Comparison of ENCODE assay signal across 5 worm cellular contexts in genomic region chrIII:25582-25996, ce11.
TF ChIP-seq lines count a peak whose summit lies in the region.

No protein-coding gene starts in this region.

TF ChIP-seq in whole organism, L1 larva, 84 proteins besides CTCF, POLR2A, EP300 and RAD21 (continues in another document):
- TF ChIP-seq mep-1 (tag; optimal IDR thresholded peaks at IDR 0.05; lab: Kevin White, UChicago): peak; percentile 20
- no peak for TF ChIP-seq C16A3.4 (tag; optimal IDR thresholded peaks at IDR 0.05; lab: Kevin White, UChicago)
- TF ChIP-seq nhr-12 (tag; optimal IDR thresholded peaks at IDR 0.05; lab: Kevin White, UChicago): no peak
- peak; percentile 54 to 61 for TF ChIP-seq efl-1 (optimal IDR thresholded peaks at IDR 0.05; lab: Kevin White, UChicago)
- TF ChIP-seq efl-1 (GFP tag; optimal IDR thresholded peaks at IDR 0.05 in 1 of 2; lab: Kevin White, UChicago): peak; percentile 17 to 92
- TF ChIP-seq lin-35 (GFP tag; optimal IDR thresholded peaks at IDR 0.05; lab: Kevin White, UChicago): peak in 1 of 2 experiments; percentile 56
- peak; percentile 15 for TF ChIP-seq irx-1 (tag; optimal IDR thresholded peaks at IDR 0.05; lab: Kevin White, UChicago)
- peak; percentile 70 for TF ChIP-seq jun-1 (tag; optimal IDR thresholded peaks at IDR 0.05; lab: Kevin White, UChicago)
- no peak for TF ChIP-seq nhr-85 (tag; lab: Kevin White, UChicago)
- peak; percentile 66 for TF ChIP-seq dsc-1 (tag; optimal IDR thresholded peaks at IDR 0.05; lab: Kevin White, UChicago)
- peak; percentile 61; the same call in 1 of the 2 replicates for TF ChIP-seq mab-9 (GFP tag; IDR thresholded peaks at IDR 0.05; lab: Robert Waterston, UW)
- peak; percentile 37 for TF ChIP-seq ztf-4 (tag; optimal IDR thresholded peaks at IDR 0.05; lab: Kevin White, UChicago)
- peak; percentile 84 for TF ChIP-seq nhr-47 (tag; optimal IDR thresholded peaks at IDR 0.05; lab: Kevin White, UChicago)
- peak; percentile 78 for TF ChIP-seq unc-86 (tag; optimal IDR thresholded peaks at IDR 0.05; lab: Kevin White, UChicago)
- TF ChIP-seq ceh-8 (GFP tag; optimal IDR thresholded peaks at IDR 0.05; lab: Kevin White, UChicago): peak; percentile 26
- no peak for TF ChIP-seq pag-3 (tag; optimal IDR thresholded peaks at IDR 0.05; lab: Kevin White, UChicago; ENCODE audit: borderline replicate concordance, insufficient read depth)
- TF ChIP-seq hlh-17 (GFP tag; optimal IDR thresholded peaks at IDR 0.05; lab: Kevin White, UChicago; ENCODE audit: borderline replicate concordance): no peak
- peak; percentile 30 for TF ChIP-seq lin-13 (GFP tag; optimal IDR thresholded peaks at IDR 0.05; lab: Kevin White, UChicago)

TF ChIP-seq in whole organism, L3 larva, 47 proteins besides CTCF, POLR2A, EP300 and RAD21 (continues in another document):
- TF ChIP-seq ceh-28 (tag; optimal IDR thresholded peaks at IDR 0.05; lab: Kevin White, UChicago) (peak; percentile 68), elt-1 (tag; optimal IDR thresholded peaks at IDR 0.05; lab: Kevin White, UChicago) (no peak), nhr-237 (tag; optimal IDR thresholded peaks at IDR 0.05; lab: Kevin White, UChicago) (no peak), jun-1 (tag; optimal IDR thresholded peaks at IDR 0.05; lab: Kevin White, UChicago) (peak; percentile 3), lin-39 (tag; optimal IDR thresholded peaks at IDR 0.05; lab: Kevin White, UChicago) (peak; percentile 95), tbx-2 (tag; optimal IDR thresholded peaks at IDR 0.05; lab: Kevin White, UChicago) (peak; percentile 50), fkh-10 (GFP tag; optimal IDR thresholded peaks at IDR 0.05; lab: Kevin White, UChicago) (peak; percentile 45), nhr-28 (tag; optimal IDR thresholded peaks at IDR 0.05; lab: Kevin White, UChicago) (no peak), fos-1 (tag; optimal IDR thresholded peaks at IDR 0.05; lab: Kevin White, UChicago) (no peak), lsy-12 (tag; optimal IDR thresholded peaks at IDR 0.05; lab: Kevin White, UChicago) (peak; percentile 18), R02D3.7 (tag; optimal IDR thresholded peaks at IDR 0.05; lab: Kevin White, UChicago) (no peak), ZK546.5 (tag; optimal IDR thresholded peaks at IDR 0.05; lab: Kevin White, UChicago) (no peak), aly-2 (tag; optimal IDR thresholded peaks at IDR 0.05; lab: Kevin White, UChicago) (no peak), nhr-11 (tag; optimal IDR thresholded peaks at IDR 0.05; lab: Kevin White, UChicago) (peak; percentile 38), ceh-82 (tag; optimal IDR thresholded peaks at IDR 0.05; lab: Kevin White, UChicago) (peak; percentile 47), nhr-23 (tag; optimal IDR thresholded peaks at IDR 0.05; lab: Kevin White, UChicago) (no peak), nhr-77 (tag; optimal IDR thresholded peaks at IDR 0.05; lab: Kevin White, UChicago) (no peak), pqm-1 (tag; optimal IDR thresholded peaks at IDR 0.05; lab: Kevin White, UChicago) (no peak), fkh-2 (tag; optimal IDR thresholded peaks at IDR 0.05; lab: Kevin White, UChicago) (peak; percentile 35)

TF ChIP-seq in whole organism, early embryonic, 17 proteins besides CTCF, POLR2A, EP300 and RAD21:
- TF ChIP-seq hmg-4 (GFP tag; optimal IDR thresholded peaks at IDR 0.05; lab: Kevin White, UChicago) (peak; percentile 41), scrt-1 (GFP tag; IDR thresholded peaks at IDR 0.05; lab: Robert Waterston, UW) (no peak)
TF ChIP-seq in whole organism, early embryonic: peak in this region for 1.

TF ChIP-seq in whole organism, midembryonic, 9 proteins besides CTCF, POLR2A, EP300 and RAD21:
- TF ChIP-seq ztf-23 (GFP tag; IDR thresholded peaks at IDR 0.05; lab: Robert Waterston, UW) (no peak), klf-2 (GFP tag; conservative IDR thresholded peaks at IDR 0.05; lab: Robert Waterston, UW) (0 out of 2 replicates have a peak, but pooled peaks have one; percentile 16), flt-1 (GFP tag; IDR thresholded peaks at IDR 0.05; lab: Robert Waterston, UW) (no peak), med-1 (GFP tag; optimal IDR thresholded peaks at IDR 0.05; lab: Kevin White, UChicago; ENCODE audit: insufficient read depth) (no peak), tab-1 (GFP tag; IDR thresholded peaks at IDR 0.05; lab: Robert Waterston, UW) (no peak), cog-1 (tag; optimal IDR thresholded peaks at IDR 0.05; lab: Kevin White, UChicago) (no peak), T22C8.4 (GFP tag; IDR thresholded peaks at IDR 0.05; lab: Robert Waterston, UW) (peak; percentile 54; the same call in 1 of the 2 replicates), ztf-29 (GFP tag; IDR thresholded peaks at IDR 0.05; lab: Robert Waterston, UW) (no peak), ref-1 (GFP tag; conservative IDR thresholded peaks at IDR 0.05; lab: Robert Waterston, UW) (no peak)

TF ChIP-seq in whole organism, young adult, 124 proteins besides CTCF, POLR2A, EP300 and RAD21:
- TF ChIP-seq F22D6.2 (tag; optimal IDR thresholded peaks at IDR 0.05; lab: Kevin White, UChicago) (no peak), pbrm-1 (GFP tag; IDR thresholded peaks at IDR 0.05; lab: Robert Waterston, UW) (0 out of 2 replicates have a peak, but pooled peaks have one; percentile 24), madf-6 (GFP tag; IDR thresholded peaks at IDR 0.05; lab: Robert Waterston, UW) (no peak), K11D2.4 (GFP tag; IDR thresholded peaks at IDR 0.05; lab: Robert Waterston, UW) (peak; percentile 74), ceh-27 (GFP tag; optimal IDR thresholded peaks at IDR 0.05; lab: Kevin White, UChicago) (peak; percentile 33), chd-7 (tag; optimal IDR thresholded peaks at IDR 0.05; lab: Kevin White, UChicago) (peak; percentile 67), egrh-3 (GFP tag; IDR thresholded peaks at IDR 0.05; lab: Robert Waterston, UW) (peak; percentile 79), lin-35 (GFP tag; optimal IDR thresholded peaks at IDR 0.05; lab: Kevin White, UChicago) (peak in 1 of 3 experiments; percentile 42), atf-7 (tag; optimal IDR thresholded peaks at IDR 0.05; lab: Kevin White, UChicago) (peak; percentile 31), tbp1 (GFP tag; optimal IDR thresholded peaks at IDR 0.05; lab: Kevin White, UChicago) (no peak), lin-54 (GFP tag; optimal IDR thresholded peaks at IDR 0.05; lab: Kevin White, UChicago) (peak; percentile 16), snpc-1.1 (tag; optimal IDR thresholded peaks at IDR 0.05; lab: Kevin White, UChicago; ENCODE audit: insufficient read depth) (no peak), nfyb-1 (GFP tag; IDR thresholded peaks at IDR 0.05; lab: Robert Waterston, UW) (peak; percentile 61; the same call in 1 of the 2 replicates), aptf-2 (GFP tag; conservative IDR thresholded peaks at IDR 0.05; lab: Robert Waterston, UW) (no peak), lin-40 (tag; optimal IDR thresholded peaks at IDR 0.05; lab: Kevin White, UChicago) (peak; percentile 50), ceh-79 (tag; optimal IDR thresholded peaks at IDR 0.05; lab: Kevin White, UChicago) (no peak), C06A6.2 (GFP tag; conservative IDR thresholded peaks at IDR 0.05; lab: Robert Waterston, UW) (peak; percentile 55; the same call in 1 of the 2 replicates), egl-18 (GFP tag; IDR thresholded peaks at IDR 0.05; lab: Robert Waterston, UW) (no peak), cebp-1 (GFP tag; IDR thresholded peaks at IDR 0.05; lab: Robert Waterston, UW) (no peak), cebp-1 (tag; optimal IDR thresholded peaks at IDR 0.05; lab: Kevin White, UChicago) (peak; percentile 66), hmg-1.2 (GFP tag; IDR thresholded peaks at IDR 0.05; lab: Robert Waterston, UW) (peak; percentile 64; the same call in 1 of the 2 replicates), K12H6.12 (tag; optimal IDR thresholded peaks at IDR 0.05; lab: Kevin White, UChicago) (peak; percentile 42), rcor-1 (GFP tag; IDR thresholded peaks at IDR 0.05; lab: Robert Waterston, UW) (no peak), Y56A3A.18 (GFP tag; IDR thresholded peaks at IDR 0.05; lab: Robert Waterston, UW) (0 out of 2 replicates have a peak, but pooled peaks have one; percentile 23), ztf-3 (GFP tag; optimal IDR thresholded peaks at IDR 0.05; lab: Kevin White, UChicago) (no peak), F10E7.11 (tag; optimal IDR thresholded peaks at IDR 0.05; lab: Kevin White, UChicago) (no peak), sptf-2 (GFP tag; optimal IDR thresholded peaks at IDR 0.05; lab: Kevin White, UChicago) (no peak), hsf-1 (GFP tag; IDR thresholded peaks at IDR 0.05; lab: Robert Waterston, UW) (no peak), attf-6 (GFP tag; IDR thresholded peaks at IDR 0.05; lab: Robert Waterston, UW) (no peak), attf-5 (GFP tag; optimal IDR thresholded peaks at IDR 0.05; lab: Kevin White, UChicago) (peak; percentile 22), mcd-1 (GFP tag; IDR thresholded peaks at IDR 0.05; lab: Robert Waterston, UW) (peak; percentile 67), zim-3 (tag; optimal IDR thresholded peaks at IDR 0.05; lab: Kevin White, UChicago) (no peak), lin-26 (GFP tag; IDR thresholded peaks at IDR 0.05; lab: Robert Waterston, UW) (0 out of 2 replicates have a peak, but pooled peaks have one; percentile 33), zfh-2 (GFP tag; conservative IDR thresholded peaks at IDR 0.05; lab: Robert Waterston, UW) (peak; percentile 96), aptf-3 (GFP tag; IDR thresholded peaks at IDR 0.05; lab: Robert Waterston, UW) (no peak), madf-10 (tag; optimal IDR thresholded peaks at IDR 0.05; lab: Kevin White, UChicago) (peak; percentile 39), ccch-3 (GFP tag; optimal IDR thresholded peaks at IDR 0.05; lab: Kevin White, UChicago) (no peak), athp-1 (tag; optimal IDR thresholded peaks at IDR 0.05; lab: Kevin White, UChicago) (no peak)

Comparison
In these comparisons a context has a peak if more than half of its experiments do, and no peak if none do; other contexts are left out.
1. Of the 8 proteins assayed by ChIP-seq in both whole organism, young adult and whole organism, L1 larva: peak only in whole organism, young adult: none; only in whole organism, L1 larva: dpl-1 and efl-1; in both: none; in neither: 5; mixed calls (peak in some experiments, not most) for 1.